Worm (Caenorhabditis elegans): Measurements from ENCODE around the gene H40L08.2.
A peak's percentile ranks its signal among the peaks of the same experiment; 100 is the strongest.

The H40L08.2 gene

DNA sequence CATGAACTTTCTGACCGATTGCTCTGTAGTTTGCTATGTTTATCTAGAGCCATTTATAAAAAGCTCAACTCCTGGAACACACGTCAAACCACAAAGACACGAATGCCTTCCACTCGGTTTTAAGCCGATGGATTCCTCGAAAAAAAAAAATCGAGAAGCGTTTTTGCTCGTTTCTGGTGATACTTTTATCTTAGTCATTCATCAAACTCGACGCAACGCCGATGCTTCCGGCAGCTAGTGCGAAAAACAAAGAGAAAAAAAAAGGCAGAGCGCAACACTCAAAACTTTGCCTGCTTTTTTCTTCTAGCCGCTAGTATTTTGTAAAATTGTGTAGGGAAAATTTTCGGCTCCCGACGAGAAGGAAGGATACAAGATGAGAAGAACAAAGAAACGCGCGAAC lies 50.0 kb downstream of the H40L08.2 start:
- TF ChIP-seq lin-39 (tag; optimal IDR thresholded peaks at IDR 0.05) (peak; percentile 88), ZK546.5 (tag; optimal IDR thresholded peaks at IDR 0.05) (no peak), elt-1 (tag; optimal IDR thresholded peaks at IDR 0.05) (peak; percentile 45)
